Fruit fly (Drosophila melanogaster) whole organism, adult: ENCODE data around the gene Syx1A.

ENCODE experiments used
- CG11617 ChIP-seq: fragments of 200-800 bp; sonication (Bioruptor generic); optimal IDR thresholded peaks from 2 replicates; lab custom pipeline; 2017; ENCODE audit warnings: mild to moderate bottlenecking, missing biosample characterization, missing genetic modification reagents, missing genetic modification characterization
- CG12768 ChIP-seq: fragments of 200-800 bp; sonication (Bioruptor generic); optimal IDR thresholded peaks from 2 replicates; lab custom pipeline; 2017; ENCODE audit warnings: missing biosample characterization, missing genetic modification characterization, mild to moderate bottlenecking, moderate library complexity, missing genetic modification reagents
- CG14711 ChIP-seq: fragments of 200-800 bp; sonication (Bioruptor generic); optimal IDR thresholded peaks from 2 replicates; lab custom pipeline; 2018; ENCODE audit warnings: missing biosample characterization, mild to moderate bottlenecking, missing genetic modification characterization, moderate library complexity
- CG1620 ChIP-seq: fragments of 200-800 bp; sonication (Bioruptor generic); optimal IDR thresholded peaks from 2 replicates; lab custom pipeline; 2016; ENCODE audit warnings: missing biosample characterization, missing genetic modification characterization
- CG33017 ChIP-seq: fragments of 200-800 bp; sonication (Bioruptor generic); optimal IDR thresholded peaks from 2 replicates; lab custom pipeline; 2018; ENCODE audit warnings: missing biosample characterization, mild to moderate bottlenecking, missing genetic modification characterization, moderate library complexity
- CG5204 ChIP-seq: fragments of 200-800 bp; sonication (Bioruptor generic); optimal IDR thresholded peaks from 2 replicates; lab custom pipeline; 2016; ENCODE audit warnings: missing biosample characterization, missing genetic modification characterization
- CG7045 ChIP-seq: fragments of 200-800 bp; sonication (Bioruptor generic); optimal IDR thresholded peaks from 2 replicates; lab custom pipeline; 2017; ENCODE audit warnings: missing biosample characterization, mild to moderate bottlenecking, missing genetic modification characterization
- CG7101 ChIP-seq: fragments of 200-800 bp; sonication (Bioruptor generic); optimal IDR thresholded peaks from 2 replicates; lab custom pipeline; 2018; ENCODE audit warnings: missing biosample characterization, mild to moderate bottlenecking, missing genetic modification characterization, moderate library complexity
- Clk ChIP-seq: fragments of 200-800 bp; sonication (Bioruptor generic); optimal IDR thresholded peaks from 2 replicates; lab custom pipeline; 2017; ENCODE audit warnings: missing biosample characterization, missing genetic modification characterization
- Crg-1 ChIP-seq: fragments of 200-800 bp; sonication (Bioruptor generic); optimal IDR thresholded peaks from 2 replicates; lab custom pipeline; 2016; ENCODE audit warnings: missing biosample characterization, missing genetic modification characterization
- Hr96 ChIP-seq: fragments of 200-800 bp; sonication (Bioruptor generic); optimal IDR thresholded peaks from 2 replicates; lab custom pipeline; 2016; ENCODE audit warnings: missing biosample characterization, missing genetic modification characterization
- Mnt ChIP-seq: fragments of 200-800 bp; sonication (Bioruptor generic); optimal IDR thresholded peaks from 2 replicates; lab custom pipeline; 2016; ENCODE audit warnings: missing biosample characterization, mild to moderate bottlenecking, missing genetic modification characterization
- bab1 ChIP-seq: fragments of 200-800 bp; sonication (Bioruptor generic); optimal IDR thresholded peaks from 3 replicates; lab custom pipeline; 2019; ENCODE audit warnings: missing biosample characterization, mild to moderate bottlenecking, missing genetic modification characterization, moderate library complexity
- cic ChIP-seq: fragments of 200-800 bp; sonication (Bioruptor generic); optimal IDR thresholded peaks from 2 replicates; lab custom pipeline; 2017; ENCODE audit warnings: missing biosample characterization, mild to moderate bottlenecking, missing genetic modification characterization, moderate library complexity
- cnc ChIP-seq, 2 experiments: fragments of >200 bp; optimal IDR thresholded peaks; 2 replicates each; lab custom pipeline; 2017
- kay ChIP-seq: fragments of 200-800 bp; sonication (Bioruptor generic); peaks from one replicate; lab custom pipeline; 2016; ENCODE audit warnings: missing biosample characterization, missing genetic modification characterization, borderline replicate concordance
- ovo ChIP-seq: fragments of 200-800 bp; sonication (Bioruptor generic); optimal IDR thresholded peaks from 2 replicates; lab custom pipeline; 2016; ENCODE audit warnings: missing biosample characterization, missing genetic modification characterization
- pad ChIP-seq: fragments of 200-800 bp; sonication (Bioruptor generic); optimal IDR thresholded peaks from 3 replicates; lab custom pipeline; 2017; ENCODE audit warnings: missing biosample characterization, missing genetic modification characterization, mild to moderate bottlenecking, moderate library complexity, missing genetic modification reagents
- tj ChIP-seq: fragments of 200-800 bp; sonication (Bioruptor generic); optimal IDR thresholded peaks from 3 replicates; lab custom pipeline; 2017; ENCODE audit warnings: missing biosample characterization, mild to moderate bottlenecking, missing genetic modification characterization, moderate library complexity
- toe ChIP-seq: fragments of 200-800 bp; sonication (Bioruptor generic); optimal IDR thresholded peaks from 2 replicates; lab custom pipeline; 2016; ENCODE audit warnings: missing biosample characterization, missing genetic modification characterization

Syx1A gene

dm6 chr3R:24099039-24100026 is 6.2 kb downstream of the Syx1A start:
- TF ChIP-seq cic (GFP tag; lab: Kevin White, UChicago) (peak; percentile 36), Clk (no peak), CG7101 (peak; percentile 58), CG11617 (peak; percentile 47), CG5204 (GFP tag; lab: Kevin White, UChicago) (peak; percentile 10), tj (GFP tag; lab: Kevin White, UChicago) (no peak), CG12768 (GFP tag; lab: Kevin White, UChicago) (peak; percentile 2), ovo (GFP tag; lab: Kevin White, UChicago) (no peak), Mnt (peak; percentile 43), CG14711 (tag; lab: Kevin White, UChicago) (peak; percentile 61), kay (GFP tag; lab: Kevin White, UChicago) (peak; percentile 82), CG33017 (tag; lab: Kevin White, UChicago) (peak; percentile 61), toe (GFP tag; lab: Kevin White, UChicago) (no peak)

DNA sequence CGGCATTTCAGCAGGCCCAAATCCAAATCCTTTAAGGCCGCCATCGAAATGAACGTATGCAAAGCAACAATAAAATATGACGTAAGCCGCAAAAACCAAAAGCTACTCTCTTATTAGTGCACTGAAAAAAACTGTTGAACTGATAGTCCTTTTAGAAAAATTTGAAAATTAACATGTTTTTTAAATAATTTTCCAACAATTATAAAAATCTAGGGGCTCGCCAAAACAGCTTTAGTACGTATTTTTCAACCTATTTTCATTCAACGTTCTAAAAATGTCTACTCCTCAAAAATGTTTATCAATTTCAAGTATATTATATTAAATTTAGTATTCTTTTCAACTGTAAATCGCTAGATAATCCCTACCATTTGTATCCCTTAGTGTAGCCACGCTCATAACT is 12.1 kb downstream of the Syx1A start:
- no peak for TF ChIP-seq cnc (optimal IDR thresholded peaks at IDR 0.05; lab: Kevin White, UChicago)

dm6 chr3R:24092590-24093151 is 12.9 kb downstream of the Syx1A start:
- no peak for TF ChIP-seq bab1 (GFP tag; lab: Kevin White, UChicago)
- no peak for TF ChIP-seq CG14711 (tag; lab: Kevin White, UChicago)
- no peak for TF ChIP-seq pad (GFP tag; lab: Kevin White, UChicago)
- TF ChIP-seq CG12768 (GFP tag; lab: Kevin White, UChicago), result no peak
- no peak for TF ChIP-seq Mnt
- no peak for TF ChIP-seq CG5204 (GFP tag; lab: Kevin White, UChicago)
- no peak for TF ChIP-seq ovo (GFP tag; lab: Kevin White, UChicago)
- no peak for TF ChIP-seq CG7045
- no peak for TF ChIP-seq CG11617
- no peak for TF ChIP-seq cnc (optimal IDR thresholded peaks at IDR 0.05; lab: Kevin White, UChicago)
- no peak for TF ChIP-seq toe (GFP tag; lab: Kevin White, UChicago)
- TF ChIP-seq CG1620 (GFP tag; lab: Kevin White, UChicago), result no peak
- no peak for TF ChIP-seq CG33017 (tag; lab: Kevin White, UChicago)
- no peak for TF ChIP-seq Clk
- no peak for TF ChIP-seq Crg-1 (GFP tag; lab: Kevin White, UChicago)
- no peak for TF ChIP-seq cic (GFP tag; lab: Kevin White, UChicago)
- no peak for TF ChIP-seq CG7101
- TF ChIP-seq Hr96 (GFP tag; lab: Kevin White, UChicago), result no peak

- no peak for TF ChIP-seq bab1 (GFP tag; lab: Kevin White, UChicago)
- TF ChIP-seq Mnt, result no peak
- no peak for TF ChIP-seq toe (GFP tag; lab: Kevin White, UChicago)
- no peak for TF ChIP-seq CG7101
- TF ChIP-seq ovo (GFP tag; lab: Kevin White, UChicago), result no peak
- TF ChIP-seq Hr96 (GFP tag; lab: Kevin White, UChicago), result no peak
- TF ChIP-seq CG14711 (tag; lab: Kevin White, UChicago), result no peak
- TF ChIP-seq cic (GFP tag; lab: Kevin White, UChicago), result no peak
- no peak for TF ChIP-seq cnc (optimal IDR thresholded peaks at IDR 0.05; lab: Kevin White, UChicago)
- no peak for TF ChIP-seq CG1620 (GFP tag; lab: Kevin White, UChicago)
- TF ChIP-seq pad (GFP tag; lab: Kevin White, UChicago), result no peak
These were observed 13.9 kb downstream of the Syx1A start for dm6 chr3R:24091653-24092052.

dm6 chr3R:24090143-24090542 is 15.4 kb downstream of the Syx1A start:
- TF ChIP-seq CG33017 (tag; lab: Kevin White, UChicago) (no peak), Crg-1 (GFP tag; lab: Kevin White, UChicago) (no peak), cnc (optimal IDR thresholded peaks at IDR 0.05; lab: Kevin White, UChicago) (no peak), pad (GFP tag; lab: Kevin White, UChicago) (no peak), Hr96 (GFP tag; lab: Kevin White, UChicago) (no peak), bab1 (GFP tag; lab: Kevin White, UChicago) (no peak), tj (GFP tag; lab: Kevin White, UChicago) (no peak), ovo (GFP tag; lab: Kevin White, UChicago) (no peak), CG12768 (GFP tag; lab: Kevin White, UChicago) (no peak), CG7101 (no peak)

- TF ChIP-seq cic (GFP tag; lab: Kevin White, UChicago) (peak; percentile 89), kay (GFP tag; lab: Kevin White, UChicago) (peak; percentile 83), CG5204 (GFP tag; lab: Kevin White, UChicago) (no peak)
These were observed 20.6 kb downstream of the Syx1A start for dm6 chr3R:24084975-24085374.
